Fruit fly (Drosophila melanogaster): Measurements from ENCODE around the gene CG34456.

Gene CG34456

dm6 chr3L:9335711-9336110 lies 26.2 kb upstream of the CG34456 start (continued):
- peak; percentile 68 for TF ChIP-seq CG12769 (tag; optimal IDR thresholded peaks at IDR 0.05)
- no peak for TF ChIP-seq CG11696 (GFP tag; IDR thresholded peaks at IDR 0.05)
- TF ChIP-seq CG14860 (GFP tag; IDR thresholded peaks at IDR 0.05; ENCODE audit: partially characterized antibody): no peak
- no peak for TF ChIP-seq Sry-β (GFP tag; optimal IDR thresholded peaks at IDR 0.05)
- no peak for TF ChIP-seq HLH54F (GFP tag; optimal IDR thresholded peaks at IDR 0.05)
- TF ChIP-seq Atf-2 (GFP tag; optimal IDR thresholded peaks at IDR 0.05): no peak
- no peak for TF ChIP-seq unc-4 (GFP tag; IDR thresholded peaks at IDR 0.05; ENCODE audit: partially characterized antibody)
- no peak for TF ChIP-seq Mad (GFP tag; optimal IDR thresholded peaks at IDR 0.05)
- no peak for TF ChIP-seq pzg (GFP tag; optimal IDR thresholded peaks at IDR 0.05)
- TF ChIP-seq ab (GFP tag; optimal IDR thresholded peaks at IDR 0.05): no peak
- TF ChIP-seq CG11560 (tag; IDR thresholded peaks at IDR 0.05): no peak
- no peak for TF ChIP-seq nmo (GFP tag; optimal IDR thresholded peaks at IDR 0.05)
- TF ChIP-seq Bteb2 (GFP tag; optimal IDR thresholded peaks at IDR 0.05): no peak
- no peak for TF ChIP-seq CG9876 (GFP tag; optimal IDR thresholded peaks at IDR 0.05)
- TF ChIP-seq CG14014 (GFP tag; IDR thresholded peaks at IDR 0.05): no peak
- no peak for TF ChIP-seq Dfd (GFP tag; optimal IDR thresholded peaks at IDR 0.05)
- 0 out of 2 replicates have a peak, but pooled peaks have one; percentile 4 for TF ChIP-seq CG31224 (GFP tag; IDR thresholded peaks at IDR 0.05)
- TF ChIP-seq dm (GFP tag; optimal IDR thresholded peaks at IDR 0.05): no peak
- no peak for TF ChIP-seq emc (GFP tag; optimal IDR thresholded peaks at IDR 0.05)
- TF ChIP-seq nerfin-2 (GFP tag; IDR thresholded peaks at IDR 0.05; ENCODE audit: partially characterized antibody): no peak
- TF ChIP-seq CG6791 (GFP tag; IDR thresholded peaks at IDR 0.05; ENCODE audit: partially characterized antibody): no peak
- TF ChIP-seq ato (GFP tag; IDR thresholded peaks at IDR 0.05; ENCODE audit: partially characterized antibody): no peak
- TF ChIP-seq Hr51 (GFP tag; optimal IDR thresholded peaks at IDR 0.05): no peak
- no peak for TF ChIP-seq Dad (GFP tag; optimal IDR thresholded peaks at IDR 0.05)
- TF ChIP-seq CG17186 (GFP tag; optimal IDR thresholded peaks at IDR 0.05): no peak
- no peak for TF ChIP-seq Ada2b (GFP tag; IDR thresholded peaks at IDR 0.05)
- TF ChIP-seq CG4730 (GFP tag; IDR thresholded peaks at IDR 0.05): no peak
- peak; percentile 7 for TF ChIP-seq CG15514 (GFP tag; optimal IDR thresholded peaks at IDR 0.05)
- no peak for TF ChIP-seq CG15073 (GFP tag; optimal IDR thresholded peaks at IDR 0.05)
- TF ChIP-seq jing (GFP tag; optimal IDR thresholded peaks at IDR 0.05): no peak
- no peak for TF ChIP-seq Hand (GFP tag; optimal IDR thresholded peaks at IDR 0.05)
- no peak for TF ChIP-seq CG16863 (GFP tag; optimal IDR thresholded peaks at IDR 0.05)
- no peak for TF ChIP-seq CG4424 (GFP tag; optimal IDR thresholded peaks at IDR 0.05)
- TF ChIP-seq CG10274 (GFP tag; optimal IDR thresholded peaks at IDR 0.05): no peak
- TF ChIP-seq chn (GFP tag; optimal IDR thresholded peaks at IDR 0.05): no peak
- no peak for TF ChIP-seq CG4282 (GFP tag; optimal IDR thresholded peaks at IDR 0.05)
- TF ChIP-seq psq (GFP tag; optimal IDR thresholded peaks at IDR 0.05): no peak
- TF ChIP-seq CG10979 (tag; optimal IDR thresholded peaks at IDR 0.05): no peak
- TF ChIP-seq nom (GFP tag; optimal IDR thresholded peaks at IDR 0.05): peak; percentile 63
- no peak for TF ChIP-seq Optix (GFP tag; IDR thresholded peaks at IDR 0.05)
- no peak for TF ChIP-seq Hsf (GFP tag; optimal IDR thresholded peaks at IDR 0.05)
- no peak for TF ChIP-seq CG3995 (GFP tag; optimal IDR thresholded peaks at IDR 0.05)
- no peak for TF ChIP-seq CG12744 (GFP tag; optimal IDR thresholded peaks at IDR 0.05)
- TF ChIP-seq Rfx (GFP tag; IDR thresholded peaks at IDR 0.05): no peak
- TF ChIP-seq Lpt (GFP tag; optimal IDR thresholded peaks at IDR 0.05): no peak
- no peak for TF ChIP-seq dpn (GFP tag; optimal IDR thresholded peaks at IDR 0.05)
- TF ChIP-seq CG13424 (tag; optimal IDR thresholded peaks at IDR 0.05): no peak
- TF ChIP-seq zen (tag; optimal IDR thresholded peaks at IDR 0.05): no peak
- TF ChIP-seq CG10565 (GFP tag; optimal IDR thresholded peaks at IDR 0.05): no peak
- no peak for TF ChIP-seq Sox100B (GFP tag; optimal IDR thresholded peaks at IDR 0.05)
- TF ChIP-seq CG3847 (GFP tag; IDR thresholded peaks at IDR 0.05): no peak
- no peak for TF ChIP-seq en (GFP tag; optimal IDR thresholded peaks at IDR 0.05)

All from whole organism, embryonic.